ENCODE assay signal across 1 worm cellular context in genomic region chrII:13672057-13672456, ce11.
A peak's percentile ranks its signal among the peaks of the same experiment; 100 is the strongest.
TF ChIP-seq lines count a peak whose summit lies in the region.

No protein-coding gene starts in this region.

TF ChIP-seq in whole organism, L1 larva, 84 proteins besides CTCF, POLR2A, EP300 and RAD21 (continued from another document):
- TF ChIP-seq nhr-90 (tag; optimal IDR thresholded peaks at IDR 0.05; lab: Kevin White, UChicago; ENCODE audit: poor library complexity), result peak; percentile 6
- no peak for TF ChIP-seq aly-2 (tag; optimal IDR thresholded peaks at IDR 0.05; lab: Kevin White, UChicago)
- TF ChIP-seq nhr-71 (tag; optimal IDR thresholded peaks at IDR 0.05; lab: Kevin White, UChicago), result peak; percentile 37
- no peak for TF ChIP-seq isw-1 (GFP tag; IDR thresholded peaks at IDR 0.05; lab: Robert Waterston, UW)
- 0 out of 2 replicates have a peak, but pooled peaks have one; percentile 8 for TF ChIP-seq nhr-19 (GFP tag; conservative IDR thresholded peaks at IDR 0.05; lab: Robert Waterston, UW)
- TF ChIP-seq nhr-237 (tag; optimal IDR thresholded peaks at IDR 0.05; lab: Kevin White, UChicago), result no peak
- no peak for TF ChIP-seq unc-62 (GFP tag; optimal IDR thresholded peaks at IDR 0.05; lab: Kevin White, UChicago)
- TF ChIP-seq unc-130 (tag; optimal IDR thresholded peaks at IDR 0.05; lab: Kevin White, UChicago), result no peak
- TF ChIP-seq xbp-1 (tag; optimal IDR thresholded peaks at IDR 0.05; lab: Kevin White, UChicago), result no peak
- no peak for TF ChIP-seq zag-1 (tag; optimal IDR thresholded peaks at IDR 0.05; lab: Kevin White, UChicago)
- TF ChIP-seq sup-37 (GFP tag; optimal IDR thresholded peaks at IDR 0.05; lab: Kevin White, UChicago), result no peak
- no peak for TF ChIP-seq elt-3 (tag; optimal IDR thresholded peaks at IDR 0.05; lab: Kevin White, UChicago)
- TF ChIP-seq ztf-11 (tag; optimal IDR thresholded peaks at IDR 0.05; lab: Kevin White, UChicago), result no peak
- TF ChIP-seq efl-3 (GFP tag; optimal IDR thresholded peaks at IDR 0.05; lab: Kevin White, UChicago), result no peak
- no peak for TF ChIP-seq lsy-2 (tag; optimal IDR thresholded peaks at IDR 0.05; lab: Kevin White, UChicago)
- TF ChIP-seq ces-1 (GFP tag; optimal IDR thresholded peaks at IDR 0.05; lab: Kevin White, UChicago), result no peak
- no peak for TF ChIP-seq nhr-77 (tag; optimal IDR thresholded peaks at IDR 0.05; lab: Kevin White, UChicago)
- no peak for TF ChIP-seq unc-30 (tag; optimal IDR thresholded peaks at IDR 0.05; lab: Kevin White, UChicago)
- TF ChIP-seq jun-1 (tag; optimal IDR thresholded peaks at IDR 0.05; lab: Kevin White, UChicago), result no peak
- no peak for TF ChIP-seq aha-1 (tag; optimal IDR thresholded peaks at IDR 0.05; lab: Kevin White, UChicago)
- no peak for TF ChIP-seq ztf-4 (tag; optimal IDR thresholded peaks at IDR 0.05; lab: Kevin White, UChicago)
- TF ChIP-seq ceh-90 (tag; optimal IDR thresholded peaks at IDR 0.05; lab: Kevin White, UChicago), result no peak
- TF ChIP-seq tbx-2 (tag; optimal IDR thresholded peaks at IDR 0.05; lab: Kevin White, UChicago), result no peak
- TF ChIP-seq sox-4 (tag; optimal IDR thresholded peaks at IDR 0.05; lab: Kevin White, UChicago), result no peak
- no peak for TF ChIP-seq nhr-11 (tag; optimal IDR thresholded peaks at IDR 0.05; lab: Kevin White, UChicago)
- TF ChIP-seq egl-27 (tag; optimal IDR thresholded peaks at IDR 0.05; lab: Kevin White, UChicago), result no peak
- no peak for TF ChIP-seq nhr-47 (tag; optimal IDR thresholded peaks at IDR 0.05; lab: Kevin White, UChicago)
- TF ChIP-seq C04F5.9 (tag; optimal IDR thresholded peaks at IDR 0.05; lab: Kevin White, UChicago), result no peak
- TF ChIP-seq dsc-1 (tag; optimal IDR thresholded peaks at IDR 0.05; lab: Kevin White, UChicago), result no peak
- TF ChIP-seq hlh-4 (tag; optimal IDR thresholded peaks at IDR 0.05; lab: Kevin White, UChicago), result no peak
- no peak for TF ChIP-seq unc-86 (tag; optimal IDR thresholded peaks at IDR 0.05; lab: Kevin White, UChicago)
- TF ChIP-seq ama-1 (optimal IDR thresholded peaks at IDR 0.05; lab: Kevin White, UChicago), result no peak
- no peak for TF ChIP-seq grh-1 (GFP tag; IDR thresholded peaks at IDR 0.05; lab: Robert Waterston, UW)
- TF ChIP-seq egl-13 (tag; optimal IDR thresholded peaks at IDR 0.05; lab: Kevin White, UChicago), result no peak
- TF ChIP-seq ceh-82 (tag; optimal IDR thresholded peaks at IDR 0.05; lab: Kevin White, UChicago), result no peak
- TF ChIP-seq pqm-1 (tag; optimal IDR thresholded peaks at IDR 0.05; lab: Kevin White, UChicago), result no peak
- peak; percentile 30 for TF ChIP-seq nhr-20 (tag; optimal IDR thresholded peaks at IDR 0.05; lab: Kevin White, UChicago)
- peak; percentile 29 for TF ChIP-seq pag-3 (tag; optimal IDR thresholded peaks at IDR 0.05; lab: Kevin White, UChicago; ENCODE audit: borderline replicate concordance, insufficient read depth)
- no peak for TF ChIP-seq mab-9 (GFP tag; IDR thresholded peaks at IDR 0.05; lab: Robert Waterston, UW)
- TF ChIP-seq mep-1 (tag; optimal IDR thresholded peaks at IDR 0.05; lab: Kevin White, UChicago), result no peak
- TF ChIP-seq ceh-63 (GFP tag; optimal IDR thresholded peaks at IDR 0.05; lab: Kevin White, UChicago), result no peak
- no peak for TF ChIP-seq lin-15B (tag; optimal IDR thresholded peaks at IDR 0.05; lab: Kevin White, UChicago)
- TF ChIP-seq rnt-1 (tag; optimal IDR thresholded peaks at IDR 0.05; lab: Kevin White, UChicago), result no peak
- TF ChIP-seq skn-1 (tag; optimal IDR thresholded peaks at IDR 0.05; lab: Kevin White, UChicago), result no peak
- TF ChIP-seq irx-1 (tag; optimal IDR thresholded peaks at IDR 0.05; lab: Kevin White, UChicago), result no peak
- no peak for TF ChIP-seq fkh-10 (GFP tag; optimal IDR thresholded peaks at IDR 0.05; lab: Kevin White, UChicago)
- TF ChIP-seq lin-39 (tag; optimal IDR thresholded peaks at IDR 0.05; lab: Kevin White, UChicago), result no peak
- TF ChIP-seq efl-1 (optimal IDR thresholded peaks at IDR 0.05; lab: Kevin White, UChicago), result no peak
- TF ChIP-seq efl-1 (GFP tag; optimal IDR thresholded peaks at IDR 0.05 in 1 of 2; lab: Kevin White, UChicago), result no peak
- TF ChIP-seq lin-35 (GFP tag; optimal IDR thresholded peaks at IDR 0.05; lab: Kevin White, UChicago), result peak in 1 of 2 experiments; percentile 15
- no peak for TF ChIP-seq unc-98 (GFP tag; IDR thresholded peaks at IDR 0.05; lab: Robert Waterston, UW)
